Worm (Caenorhabditis elegans) whole organism, L3 larva: ENCODE results near the gene B0034.1.

Source experiments
- ceh-16 ChIP-seq: sonication (generic microtip); optimal IDR thresholded peaks from 2 replicates; lab custom pipeline; 2017; ENCODE audit warnings: missing biosample characterization, missing genetic modification characterization
- elt-3 ChIP-seq, 3 experiments: fragments of 150-350 bp in 1 of 3; sonication (generic microtip) in 2 of 3; optimal IDR thresholded peaks; 2 replicates in 2 of 3; 4 replicates in 1 of 3; lab custom pipeline; 2014 to 2017; ENCODE audit warnings: missing biosample characterization in 3 of 3, missing genetic modification characterization in 3 of 3
- jun-1 ChIP-seq: fragments of 150-350 bp; optimal IDR thresholded peaks from 2 replicates; lab custom pipeline; 2014; ENCODE audit warnings: missing biosample characterization, missing genetic modification reagents, missing genetic modification characterization
- lin-15B ChIP-seq: fragments of 150-350 bp; optimal IDR thresholded peaks from 2 replicates; lab custom pipeline; 2014; ENCODE audit warnings: missing biosample characterization, missing genetic modification characterization
- mml-1 ChIP-seq: fragments of 150-350 bp; sonication (generic microtip); optimal IDR thresholded peaks from 3 replicates; lab custom pipeline; 2014; ENCODE audit warnings: missing biosample characterization, missing genetic modification characterization
- nhr-12 ChIP-seq: fragments of 150-350 bp; optimal IDR thresholded peaks from 2 replicates; lab custom pipeline; 2014; ENCODE audit warnings: missing biosample characterization, missing genetic modification characterization
- nhr-76 ChIP-seq: fragments of 150-350 bp; sonication (generic microtip); optimal IDR thresholded peaks from 5 replicates; lab custom pipeline; 2014; ENCODE audit warnings: missing biosample characterization, missing genetic modification characterization
- snpc-4 ChIP-seq: fragments of 150-350 bp; optimal IDR thresholded peaks from 2 replicates; lab custom pipeline; 2014; ENCODE audit warnings: missing biosample characterization, missing genetic modification characterization
- zag-1 ChIP-seq: fragments of 150-350 bp; optimal IDR thresholded peaks from 2 replicates; lab custom pipeline; 2014; ENCODE audit warnings: missing biosample characterization, missing genetic modification characterization
- ztf-4 ChIP-seq: fragments of 150-350 bp; optimal IDR thresholded peaks from 2 replicates; lab custom pipeline; 2014; ENCODE audit warnings: missing biosample characterization, missing genetic modification characterization

- no peak for TF ChIP-seq snpc-4 (tag; lab: Kevin White, UChicago)
- TF ChIP-seq mml-1 (tag; lab: Kevin White, UChicago) = no peak
- TF ChIP-seq ceh-16 (tag; lab: Kevin White, UChicago) = no peak
- no peak for TF ChIP-seq lin-15B (tag; lab: Kevin White, UChicago)
- no peak for TF ChIP-seq ztf-4
- TF ChIP-seq zag-1 (tag; lab: Kevin White, UChicago) = no peak
- no peak for TF ChIP-seq jun-1 (tag; lab: Kevin White, UChicago)
- TF ChIP-seq nhr-76 (tag; lab: Kevin White, UChicago) = no peak
- no peak for TF ChIP-seq nhr-12
- TF ChIP-seq elt-3 (tag; optimal IDR thresholded peaks at IDR 0.05; lab: Kevin White, UChicago) = no peak
Measured at ce11 chrII:5990668-5991067, 22.5 kb downstream of the B0034.1 start, which contains the start of gene ins-3.
